Fruit fly (Drosophila melanogaster): Measurements from ENCODE around the gene CG13949.

- TF ChIP-seq CTCF (optimal IDR thresholded peaks at IDR 0.05) (peak; percentile 59 to 65), CG8478 (optimal IDR thresholded peaks at IDR 0.05) (no peak)
Measured at dm6 chr2L:825768-826263, 29.3 kb upstream of the CG13949 start, which contains the start of the genes CG3862 and dock.

Measured in S2 (cell line).